Worm (Caenorhabditis elegans) whole organism, mixed stage, embryonic: Measurements from ENCODE around the gene perm-4.

Experiments used
- elt-3 ChIP-seq: fragments of 150-350 bp; optimal IDR thresholded peaks from 2 replicates; lab custom pipeline; 2014; ENCODE audit warnings: missing biosample characterization, missing genetic modification characterization
- unc-62 ChIP-seq: fragments of 150-350 bp; optimal IDR thresholded peaks from 2 replicates; lab custom pipeline; 2014; ENCODE audit warnings: missing biosample characterization, missing genetic modification reagents, missing genetic modification characterization

DNA sequence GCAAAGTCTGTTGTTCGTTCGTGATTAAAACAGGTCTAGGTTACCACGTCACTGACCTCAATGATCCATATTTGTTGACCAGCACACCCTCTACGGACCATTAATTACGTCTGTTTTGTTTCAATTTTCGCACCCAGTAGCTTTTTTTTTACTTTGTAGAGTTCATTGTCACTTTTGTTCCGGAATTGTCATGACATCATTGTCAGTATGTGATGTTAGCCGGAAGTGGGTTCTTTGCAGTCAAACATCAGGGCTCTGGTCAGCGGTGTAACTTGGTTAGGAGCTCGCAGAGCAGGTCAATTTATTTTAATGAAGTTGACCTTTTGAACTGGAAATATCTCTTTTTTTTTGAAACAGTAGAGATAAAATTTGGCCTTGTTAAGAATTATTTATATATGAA, 11.8 kb upstream of the perm-4 start, which contains the start of gene C44B12.6:
- TF ChIP-seq unc-62 (GFP tag; lab: Kevin White, UChicago) (no peak), elt-3 (tag; lab: Kevin White, UChicago) (no peak)
